Worm (Caenorhabditis elegans) whole organism, young adult: ENCODE results near the gene nhr-264.

Experiments
- F33H1.4 ChIP-seq: fragments of 200-800 bp; sonication (Bioruptor generic); IDR thresholded peaks from 2 replicates; pipeline ENCODE4 v1.3.6; 2022; ENCODE audit warnings: missing genetic modification reagents, missing genetic modification characterization, missing compliant biosample characterization
- F57C9.4 ChIP-seq: sonication (generic microtip); optimal IDR thresholded peaks from 2 replicates; lab custom pipeline; 2017; ENCODE audit warnings: mild to moderate bottlenecking, missing genetic modification characterization, missing compliant biosample characterization
- ama-1 ChIP-seq, 3 experiments: fragments of 150-350 bp in 1 of 3; sonication (generic microtip) in 2 of 3; optimal IDR thresholded peaks; 2 replicates each; lab custom pipeline; 2014 to 2018; ENCODE audit warnings: missing biosample characterization in 2 of 3, missing genetic modification characterization in 2 of 3, missing genetic modification reagents in 2 of 3
- hmg-20 ChIP-seq: fragments of 200-800 bp; sonication (Bioruptor generic); IDR thresholded peaks from 2 replicates; pipeline ENCODE4 v1.3.6; 2022; ENCODE audit warnings: missing genetic modification reagents, missing genetic modification characterization, missing compliant biosample characterization
- unc-130 ChIP-seq: sonication (generic microtip); optimal IDR thresholded peaks from 2 replicates; lab custom pipeline; 2016; ENCODE audit warnings: missing genetic modification reagents, missing genetic modification characterization, missing compliant biosample characterization

DNA sequence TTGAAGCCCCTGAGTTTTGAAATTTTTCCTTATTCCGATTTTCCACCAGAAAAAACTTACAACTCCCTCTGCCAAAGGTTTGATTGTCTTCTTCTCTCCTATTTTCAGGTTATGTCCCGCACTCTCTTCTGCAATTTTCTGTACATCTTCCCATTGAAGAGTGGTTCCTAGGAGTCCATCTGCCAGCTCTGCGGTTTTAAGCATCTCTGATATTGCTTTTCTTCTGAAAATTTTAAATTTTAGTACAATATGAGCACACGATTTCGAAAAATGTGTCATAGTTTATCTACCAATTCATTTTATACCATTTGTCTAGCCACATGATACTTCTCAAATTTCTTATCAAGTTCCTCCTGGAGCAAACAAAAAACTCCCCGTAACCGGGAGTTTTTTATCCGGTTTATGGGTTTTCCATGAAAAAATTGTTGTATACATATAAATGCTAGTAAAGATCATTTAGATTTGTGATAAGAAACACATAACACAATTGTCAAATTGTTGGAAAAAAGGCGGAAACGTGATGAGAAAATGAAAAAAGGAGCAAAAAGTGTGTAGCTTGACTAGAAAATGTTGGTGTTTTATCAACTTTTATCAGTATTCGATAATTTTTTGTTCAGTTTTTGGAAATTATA lies 17.3 kb upstream of the nhr-264 start:
- TF ChIP-seq hmg-20 (GFP tag; lab: Robert Waterston, UW) (no peak), F57C9.4 (tag; lab: Kevin White, UChicago) (no peak), unc-130 (GFP tag; lab: Kevin White, UChicago) (no peak), F33H1.4 (no peak), ama-1 (optimal IDR thresholded peaks at IDR 0.05; lab: Kevin White, UChicago) (no peak), ama-1 (GFP tag; optimal IDR thresholded peaks at IDR 0.05; lab: Kevin White, UChicago) (no peak)
